Worm (Caenorhabditis elegans) whole organism, L4 larva: ENCODE data around the gene F07C3.2.

ENCODE experiments used
- F10B5.3 ChIP-seq: sonication (generic microtip); optimal IDR thresholded peaks from 2 replicates; lab custom pipeline; 2016; ENCODE audit warnings: mild to moderate bottlenecking, missing genetic modification characterization, missing compliant biosample characterization
- F37D6.2 ChIP-seq: sonication (generic microtip); optimal IDR thresholded peaks from 2 replicates; lab custom pipeline; 2016; ENCODE audit warnings: mild to moderate bottlenecking, missing genetic modification characterization, missing compliant biosample characterization
- F49E8.2 ChIP-seq: sonication (generic microtip); optimal IDR thresholded peaks from 2 replicates; lab custom pipeline; 2016; ENCODE audit warnings: missing compliant biosample characterization, mild to moderate bottlenecking, missing genetic modification characterization, borderline replicate concordance
- T20F7.1 ChIP-seq: fragments of 200-800 bp; sonication (Bioruptor generic); optimal IDR thresholded peaks from 2 replicates; lab custom pipeline; 2018; ENCODE audit warnings: mild to moderate bottlenecking, missing genetic modification characterization, missing compliant biosample characterization
- Y105C5A.15 ChIP-seq: fragments of 200-800 bp; sonication (Bioruptor generic); IDR thresholded peaks from 2 replicates; pipeline ENCODE4 v1.3.6; 2022; ENCODE audit warnings: missing genetic modification characterization, missing compliant biosample characterization
- Y75B8A.6 ChIP-seq: fragments of 200-800 bp; sonication (Bioruptor generic); IDR thresholded peaks from 2 replicates; pipeline ENCODE4 v1.3.6; 2022; ENCODE audit warnings: missing genetic modification reagents, missing genetic modification characterization, missing compliant biosample characterization
- ZK337.2 ChIP-seq: fragments of 200-800 bp; sonication (Bioruptor generic); IDR thresholded peaks from 2 replicates; pipeline ENCODE4 v1.3.6; 2022; ENCODE audit warnings: missing genetic modification reagents, missing genetic modification characterization, missing compliant biosample characterization
- ama-1 ChIP-seq: fragments of 150-350 bp; optimal IDR thresholded peaks from 2 replicates; lab custom pipeline; 2014; ENCODE audit warnings: inconsistent platforms, mixed read lengths
- arid-1 ChIP-seq: fragments of 200-800 bp; sonication (Bioruptor generic); conservative IDR thresholded peaks from 2 replicates; pipeline ENCODE4 v1.3.6; 2022; ENCODE audit warnings: missing genetic modification reagents, missing genetic modification characterization, missing compliant biosample characterization
- ceh-20 ChIP-seq: fragments of 200-800 bp; sonication (Bioruptor generic); IDR thresholded peaks from 2 replicates; pipeline ENCODE4 v1.3.6; 2022; ENCODE audit warnings: missing genetic modification reagents, missing genetic modification characterization, missing compliant biosample characterization
- ceh-32 ChIP-seq: sonication (generic microtip); optimal IDR thresholded peaks from 2 replicates; lab custom pipeline; 2016; ENCODE audit warnings: mild to moderate bottlenecking, missing genetic modification characterization, missing compliant biosample characterization; ENCODE audit not compliant: poor library complexity
- ceh-62 ChIP-seq: sonication (generic microtip); optimal IDR thresholded peaks from 2 replicates; lab custom pipeline; 2017; ENCODE audit warnings: missing biosample characterization, missing genetic modification characterization
- ceh-82 ChIP-seq: sonication (generic microtip); optimal IDR thresholded peaks from 2 replicates; lab custom pipeline; 2017; ENCODE audit warnings: missing biosample characterization, missing genetic modification characterization
- ces-1 ChIP-seq: fragments of 150-350 bp; sonication (generic microtip); optimal IDR thresholded peaks from 4 replicates; lab custom pipeline; 2014; ENCODE audit warnings: missing biosample characterization, missing genetic modification reagents, missing genetic modification characterization
- cey-2 ChIP-seq: sonication (generic microtip); optimal IDR thresholded peaks from 3 replicates; lab custom pipeline; 2017; ENCODE audit warnings: missing genetic modification characterization, mild to moderate bottlenecking, missing compliant biosample characterization, antibody characterized with exemption, borderline replicate concordance; ENCODE audit not compliant: insufficient read depth
- ctbp-1 ChIP-seq: fragments of 200-800 bp; sonication (Bioruptor generic); IDR thresholded peaks from 2 replicates; pipeline ENCODE4 v1.3.6; 2022; ENCODE audit warnings: missing genetic modification reagents, missing genetic modification characterization, missing compliant biosample characterization
- daf-12 ChIP-seq: fragments of 150-350 bp; optimal IDR thresholded peaks from 2 replicates; lab custom pipeline; 2014; ENCODE audit warnings: missing biosample characterization, missing genetic modification reagents, missing genetic modification characterization
- daf-16 ChIP-seq, 3 experiments: sonication (generic microtip); optimal IDR thresholded peaks; 2 replicates each; lab custom pipeline; 2016 to 2017; ENCODE audit warnings: missing genetic modification characterization in 3 of 3, missing genetic modification reagents in 3 of 3, mild to moderate bottlenecking in 2 of 3, missing compliant biosample characterization in 2 of 3, missing biosample characterization in 1 of 3, moderate library complexity in 1 of 3
- daf-8 ChIP-seq: fragments of 200-800 bp; sonication (Bioruptor generic); IDR thresholded peaks from 2 replicates; pipeline ENCODE4 v1.3.6; 2022; ENCODE audit warnings: missing genetic modification characterization, missing compliant biosample characterization
- dmd-6 ChIP-seq: fragments of 200-800 bp; sonication (Bioruptor generic); IDR thresholded peaks from 2 replicates; pipeline ENCODE4 v1.3.6; 2022; ENCODE audit warnings: missing genetic modification reagents, missing genetic modification characterization, missing compliant biosample characterization
- dpl-1 ChIP-seq: fragments of 150-350 bp; optimal IDR thresholded peaks from 2 replicates; lab custom pipeline; 2014; ENCODE audit warnings: missing biosample characterization, missing genetic modification reagents, missing genetic modification characterization
- dve-1 ChIP-seq: sonication (generic microtip); optimal IDR thresholded peaks from 2 replicates; lab custom pipeline; 2017; ENCODE audit warnings: antibody characterized with exemption, mild to moderate bottlenecking, missing genetic modification characterization, missing compliant biosample characterization; ENCODE audit not compliant: insufficient read depth
- egl-43 ChIP-seq: fragments of 200-800 bp; sonication (Bioruptor generic); IDR thresholded peaks from 2 replicates; pipeline ENCODE4 v1.3.6; 2022; ENCODE audit warnings: missing genetic modification reagents, missing genetic modification characterization, missing compliant biosample characterization
- hif-1 ChIP-seq, 2 experiments: sonication (generic microtip); optimal IDR thresholded peaks; 2 replicates each; lab custom pipeline; 2016 to 2017; ENCODE audit warnings: missing compliant biosample characterization in 2 of 2, missing genetic modification characterization in 2 of 2, missing genetic modification reagents in 2 of 2, missing genotype in 2 of 2, mild to moderate bottlenecking in 1 of 2
- lin-29 ChIP-seq: fragments of 200-800 bp; sonication (Bioruptor generic); IDR thresholded peaks from 2 replicates; pipeline ENCODE4 v1.3.6; 2022; ENCODE audit warnings: missing genetic modification reagents, missing genetic modification characterization, missing compliant biosample characterization
- lin-38 ChIP-seq: fragments of 200-800 bp; sonication (Bioruptor generic); IDR thresholded peaks from 2 replicates; pipeline ENCODE4 v1.3.6; 2022; ENCODE audit warnings: missing genetic modification reagents, missing genetic modification characterization, missing compliant biosample characterization
- lir-3 ChIP-seq: sonication (generic microtip); optimal IDR thresholded peaks from 2 replicates; lab custom pipeline; 2016; ENCODE audit warnings: mild to moderate bottlenecking, missing genetic modification characterization, missing compliant biosample characterization
- madf-5 ChIP-seq, 2 experiments: fragments of 200-800 bp; sonication (Bioruptor generic); IDR thresholded peaks; 2 replicates each; pipeline ENCODE4 v1.3.6; 2022; ENCODE audit warnings: missing compliant biosample characterization in 2 of 2, missing genetic modification characterization in 2 of 2
- madf-9 ChIP-seq: fragments of 200-800 bp; sonication (Bioruptor generic); conservative IDR thresholded peaks from 2 replicates; pipeline ENCODE4 v1.3.6; 2022; ENCODE audit warnings: missing genetic modification reagents, missing genetic modification characterization, missing compliant biosample characterization
- mdt-29 ChIP-seq: fragments of 200-800 bp; sonication (Bioruptor generic); IDR thresholded peaks from 2 replicates; pipeline ENCODE4 v1.3.6; 2022; ENCODE audit warnings: missing genetic modification reagents, missing genetic modification characterization, missing compliant biosample characterization
- mep-1 ChIP-seq: fragments of 150-350 bp; sonication (generic microtip); optimal IDR thresholded peaks from 3 replicates; lab custom pipeline; 2014; ENCODE audit warnings: missing biosample characterization, missing genetic modification characterization
- mes-2 ChIP-seq: sonication (generic microtip); optimal IDR thresholded peaks from 2 replicates; lab custom pipeline; 2016; ENCODE audit warnings: missing genotype, mild to moderate bottlenecking, missing genetic modification characterization, missing compliant biosample characterization; ENCODE audit not compliant: poor library complexity, severe bottlenecking
- mxl-2 ChIP-seq: fragments of 200-800 bp; sonication (Bioruptor generic); conservative IDR thresholded peaks from 2 replicates; pipeline ENCODE4 v1.3.6; 2022; ENCODE audit warnings: missing genetic modification reagents, missing genetic modification characterization, missing compliant biosample characterization
- nhr-10 ChIP-seq: fragments of 150-350 bp; optimal IDR thresholded peaks from 2 replicates; lab custom pipeline; 2014; ENCODE audit warnings: missing biosample characterization, missing genetic modification characterization
- nhr-237 ChIP-seq: sonication (generic microtip); optimal IDR thresholded peaks from 2 replicates; lab custom pipeline; 2017; ENCODE audit warnings: missing biosample characterization, missing genetic modification characterization
- nhr-28 ChIP-seq: fragments of 150-350 bp; optimal IDR thresholded peaks from 2 replicates; lab custom pipeline; 2014; ENCODE audit warnings: missing biosample characterization, missing genetic modification characterization
- nhr-48 ChIP-seq: sonication (generic microtip); optimal IDR thresholded peaks from 2 replicates; lab custom pipeline; 2016; ENCODE audit warnings: mild to moderate bottlenecking, missing genetic modification characterization, missing compliant biosample characterization
- nhr-6 ChIP-seq: fragments of 150-350 bp; optimal IDR thresholded peaks from 2 replicates; lab custom pipeline; 2014; ENCODE audit warnings: missing biosample characterization, missing genetic modification characterization
- nhr-76 ChIP-seq: fragments of 150-350 bp; optimal IDR thresholded peaks from 2 replicates; lab custom pipeline; 2014; ENCODE audit warnings: missing biosample characterization, missing genetic modification characterization
- pqm-1 ChIP-seq: sonication (generic microtip); optimal IDR thresholded peaks from 2 replicates; lab custom pipeline; 2017; ENCODE audit warnings: missing biosample characterization, missing genetic modification characterization
- sdz-12 ChIP-seq: fragments of 200-800 bp; sonication (Bioruptor generic); optimal IDR thresholded peaks from 2 replicates; lab custom pipeline; 2018; ENCODE audit warnings: mild to moderate bottlenecking, missing genetic modification characterization, missing compliant biosample characterization
- skn-1 ChIP-seq: fragments of 150-350 bp; optimal IDR thresholded peaks from 2 replicates; lab custom pipeline; 2014; ENCODE audit warnings: missing biosample characterization, missing genetic modification characterization
- spr-1 ChIP-seq: sonication (generic microtip); optimal IDR thresholded peaks from 2 replicates; lab custom pipeline; 2016; ENCODE audit warnings: mild to moderate bottlenecking, missing genetic modification characterization, missing compliant biosample characterization
- spr-3 ChIP-seq: fragments of 200-800 bp; sonication (Bioruptor generic); optimal IDR thresholded peaks from 2 replicates; lab custom pipeline; 2018; ENCODE audit warnings: mild to moderate bottlenecking, missing genetic modification characterization, missing compliant biosample characterization
- tra-1 ChIP-seq: fragments of 200-800 bp; sonication (Bioruptor generic); IDR thresholded peaks from 2 replicates; pipeline ENCODE4 v1.3.6; 2022; ENCODE audit warnings: missing genetic modification reagents, missing genetic modification characterization, missing compliant biosample characterization
- unc-130 ChIP-seq: sonication (generic microtip); optimal IDR thresholded peaks from 2 replicates; lab custom pipeline; 2016; ENCODE audit warnings: missing genetic modification reagents, missing genetic modification characterization, missing compliant biosample characterization
- unc-39 ChIP-seq: sonication (generic microtip); optimal IDR thresholded peaks from 2 replicates; lab custom pipeline; 2017; ENCODE audit warnings: missing biosample characterization, missing genetic modification characterization
- zfp-3 ChIP-seq: fragments of 200-800 bp; sonication (Bioruptor generic); conservative IDR thresholded peaks from 2 replicates; pipeline ENCODE4 v1.3.6; 2022; ENCODE audit warnings: missing genetic modification reagents, missing genetic modification characterization, missing compliant biosample characterization
- zip-11 ChIP-seq: fragments of 200-800 bp; sonication (Bioruptor generic); IDR thresholded peaks from 2 replicates; pipeline ENCODE4 v1.3.6; 2022; ENCODE audit warnings: missing genetic modification characterization, missing compliant biosample characterization
- ztf-11 ChIP-seq: fragments of 150-350 bp; optimal IDR thresholded peaks from 2 replicates; lab custom pipeline; 2014; ENCODE audit warnings: missing biosample characterization, missing genetic modification characterization

F07C3.2 gene

DNA sequence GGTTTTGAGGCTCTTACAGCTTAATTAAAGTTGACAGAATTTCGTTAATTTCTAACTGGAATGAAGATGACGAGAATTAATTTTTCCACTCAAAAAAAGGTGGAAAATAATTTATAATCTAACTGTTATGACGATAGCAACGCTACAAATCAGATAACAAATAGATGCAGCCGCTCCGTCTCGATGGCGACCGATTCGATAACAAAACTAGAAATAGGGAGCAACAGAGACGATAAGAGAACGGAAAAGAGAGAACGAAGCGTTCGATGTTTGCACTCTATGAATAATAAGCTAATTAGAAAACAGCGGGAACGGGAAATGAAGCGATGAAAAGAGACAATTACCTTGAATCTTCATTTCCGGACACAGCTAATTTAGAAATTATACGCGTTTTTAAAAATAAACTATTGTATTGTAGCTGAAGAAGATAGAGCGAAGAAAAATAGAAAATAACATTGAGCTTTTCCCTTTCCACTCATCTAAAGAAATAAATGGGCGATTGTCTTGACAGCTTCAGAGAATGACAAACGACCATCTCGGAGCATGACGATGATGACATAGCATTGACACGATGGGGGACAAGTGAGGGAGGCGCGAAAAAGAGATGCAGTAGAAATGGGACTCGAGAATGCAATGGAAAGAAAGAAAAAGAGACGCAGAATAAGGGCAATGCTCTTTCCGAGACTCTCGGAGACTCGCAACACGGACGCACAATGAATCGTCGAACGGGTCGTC, 7.1 kb upstream of the F07C3.2 start (continued):
- TF ChIP-seq nhr-237 (tag; lab: Kevin White, UChicago), result no peak
- TF ChIP-seq dpl-1 (GFP tag; lab: Kevin White, UChicago), result no peak
- TF ChIP-seq lin-29 (GFP tag; lab: Robert Waterston, UW), result no peak
- TF ChIP-seq arid-1 (GFP tag; lab: Robert Waterston, UW), result no peak
- TF ChIP-seq dve-1 (tag; lab: Kevin White, UChicago), result peak; percentile 26
- no peak for TF ChIP-seq sdz-12
- TF ChIP-seq mdt-29 (GFP tag; lab: Robert Waterston, UW), result no peak
- TF ChIP-seq ceh-62 (tag; lab: Kevin White, UChicago), result no peak
- TF ChIP-seq F49E8.2 (tag; lab: Kevin White, UChicago), result no peak
- peak; percentile 48; the same call in 1 of the 2 replicates for TF ChIP-seq ctbp-1
- no peak for TF ChIP-seq spr-3
- TF ChIP-seq Y75B8A.6, result no peak
- 0 out of 2 replicates have a peak, but pooled peaks have one; percentile 40 for TF ChIP-seq tra-1 (GFP tag; lab: Robert Waterston, UW)
- no peak for TF ChIP-seq ces-1 (GFP tag; lab: Kevin White, UChicago)
- no peak for TF ChIP-seq nhr-10 (tag; lab: Kevin White, UChicago)
- peak; percentile 84 for TF ChIP-seq ceh-20 (GFP tag; lab: Robert Waterston, UW)
- peak; percentile 56 for TF ChIP-seq pqm-1 (tag; lab: Kevin White, UChicago)
- no peak for TF ChIP-seq zip-11 (GFP tag; lab: Robert Waterston, UW)
- TF ChIP-seq nhr-28 (tag; lab: Kevin White, UChicago), result no peak
- TF ChIP-seq ceh-82 (tag; lab: Kevin White, UChicago), result no peak
- TF ChIP-seq daf-16 (GFP tag; optimal IDR thresholded peaks at IDR 0.05; lab: Kevin White, UChicago), result no peak
- TF ChIP-seq daf-16 (tag; optimal IDR thresholded peaks at IDR 0.05; lab: Kevin White, UChicago), result peak; percentile 88
- no peak for TF ChIP-seq ZK337.2 (GFP tag; lab: Robert Waterston, UW)
- TF ChIP-seq nhr-48 (tag; lab: Kevin White, UChicago), result peak; percentile 39
- peak; percentile 12 for TF ChIP-seq mep-1 (tag; lab: Kevin White, UChicago)
- TF ChIP-seq ama-1 (lab: Kevin White, UChicago), result no peak
- TF ChIP-seq dmd-6 (GFP tag; lab: Robert Waterston, UW), result peak; percentile 41; the same call in 1 of the 2 replicates
- TF ChIP-seq zfp-3 (GFP tag; lab: Robert Waterston, UW), result no peak
- TF ChIP-seq lir-3 (tag; lab: Kevin White, UChicago), result no peak
- TF ChIP-seq unc-130 (GFP tag; lab: Kevin White, UChicago), result no peak
- no peak for TF ChIP-seq skn-1
- no peak for TF ChIP-seq nhr-76 (tag; lab: Kevin White, UChicago)
- no peak for TF ChIP-seq madf-5 (GFP tag; IDR thresholded peaks at IDR 0.05; lab: Robert Waterston, UW)
- TF ChIP-seq hif-1 (tag; optimal IDR thresholded peaks at IDR 0.05; lab: Kevin White, UChicago), result no peak
- peak; percentile 25 for TF ChIP-seq mes-2 (tag; lab: Kevin White, UChicago)
- no peak for TF ChIP-seq daf-12 (tag; lab: Kevin White, UChicago)
- TF ChIP-seq T20F7.1 (GFP tag; lab: Kevin White, UChicago), result no peak
- TF ChIP-seq cey-2 (tag; lab: Kevin White, UChicago), result no peak
- TF ChIP-seq unc-39 (tag; lab: Kevin White, UChicago), result no peak
- no peak for TF ChIP-seq F10B5.3 (tag; lab: Kevin White, UChicago)
- peak; percentile 4 for TF ChIP-seq F37D6.2 (tag; lab: Kevin White, UChicago)
- no peak for TF ChIP-seq lin-38
- TF ChIP-seq madf-9 (GFP tag; lab: Robert Waterston, UW), result no peak
- TF ChIP-seq mxl-2 (GFP tag; lab: Robert Waterston, UW), result no peak
- no peak for TF ChIP-seq ceh-32 (tag; lab: Kevin White, UChicago)
- TF ChIP-seq ztf-11, result no peak
- no peak for TF ChIP-seq spr-1 (tag; lab: Kevin White, UChicago)
- no peak for TF ChIP-seq daf-8 (GFP tag; lab: Robert Waterston, UW)
- TF ChIP-seq nhr-6 (tag; lab: Kevin White, UChicago), result no peak
- no peak for TF ChIP-seq egl-43
- TF ChIP-seq Y105C5A.15, result no peak
